Fruit fly (Drosophila melanogaster) whole organism, embryonic: Measurements from ENCODE around the gene BBIP1.

Experiments used
- ATbp ChIP-seq: fragments of 200-800 bp; sonication (Bioruptor generic); optimal IDR thresholded peaks from 2 replicates; lab custom pipeline; 2017; ENCODE audit warnings: missing biosample characterization, mild to moderate bottlenecking, missing genetic modification characterization, missing genetic modification reagents
- Antp ChIP-seq: fragments of 200-800 bp; sonication (Bioruptor generic); optimal IDR thresholded peaks from 3 replicates; lab custom pipeline; 2016; ENCODE audit warnings: missing biosample characterization, missing genetic modification characterization
- Awh ChIP-seq: fragments of 200-800 bp; sonication (Bioruptor generic); IDR thresholded peaks from 2 replicates; pipeline ENCODE4, ENCODE4 v1.3.6; 2022; ENCODE audit warnings: missing biosample characterization, missing genetic modification characterization
- BEAF-32 ChIP-seq: fragments of 200-800 bp; sonication (Bioruptor generic); optimal IDR thresholded peaks from 3 replicates; lab custom pipeline; 2017; ENCODE audit warnings: missing biosample characterization, missing genetic modification characterization, mild to moderate bottlenecking, moderate library complexity, missing genetic modification reagents
- BtbVII ChIP-seq: fragments of 200-800 bp; sonication (Bioruptor generic); optimal IDR thresholded peaks from 3 replicates; lab custom pipeline; 2017; ENCODE audit warnings: missing biosample characterization, mild to moderate bottlenecking, missing genetic modification characterization
- CG10431 ChIP-seq: fragments of 200-800 bp; sonication (Bioruptor generic); optimal IDR thresholded peaks from 3 replicates; lab custom pipeline; 2018; ENCODE audit warnings: missing biosample characterization, mild to moderate bottlenecking, missing genetic modification characterization
- CG11723 ChIP-seq: fragments of 200-800 bp; sonication (Bioruptor generic); optimal IDR thresholded peaks from 2 replicates; lab custom pipeline; 2017; ENCODE audit warnings: missing biosample characterization, mild to moderate bottlenecking, missing genetic modification characterization
- CG12071 ChIP-seq: fragments of 200-800 bp; sonication (Bioruptor generic); optimal IDR thresholded peaks from 3 replicates; lab custom pipeline; 2018; ENCODE audit warnings: missing biosample characterization, mild to moderate bottlenecking, missing genetic modification characterization
- CG12236 ChIP-seq: fragments of 200-800 bp; sonication (Bioruptor generic); optimal IDR thresholded peaks from 2 replicates; lab custom pipeline; 2016; ENCODE audit warnings: missing biosample characterization, missing genetic modification characterization
- CG12769 ChIP-seq: fragments of 200-800 bp; sonication (Bioruptor generic); optimal IDR thresholded peaks from 2 replicates; lab custom pipeline; 2019; ENCODE audit warnings: missing biosample characterization, mild to moderate bottlenecking, missing genetic modification characterization, moderate library complexity
- CG13287 ChIP-seq: fragments of 200-800 bp; sonication (Bioruptor generic); IDR thresholded peaks from 2 replicates; pipeline ENCODE4 v1.3.6; 2022; ENCODE audit warnings: missing biosample characterization, missing genetic modification characterization; ENCODE audit not compliant: partially characterized antibody
- CG13424 ChIP-seq: fragments of 200-800 bp; sonication (Bioruptor generic); optimal IDR thresholded peaks from 2 replicates; lab custom pipeline; 2019; ENCODE audit warnings: missing biosample characterization, mild to moderate bottlenecking, missing genetic modification characterization, moderate library complexity
- CG16813 ChIP-seq: fragments of 200-800 bp; sonication (Bioruptor generic); IDR thresholded peaks from 3 replicates; pipeline ENCODE4 v1.3.6; 2022; ENCODE audit warnings: missing biosample characterization, missing genetic modification characterization; ENCODE audit not compliant: partially characterized antibody
- CG16815 ChIP-seq: fragments of 200-800 bp; sonication (Bioruptor generic); optimal IDR thresholded peaks from 3 replicates; lab custom pipeline; 2017; ENCODE audit warnings: missing biosample characterization, mild to moderate bottlenecking, missing genetic modification characterization
- CG16863 ChIP-seq: fragments of 200-800 bp; sonication (Bioruptor generic); optimal IDR thresholded peaks from 3 replicates; lab custom pipeline; 2016; ENCODE audit warnings: missing biosample characterization, missing genetic modification characterization
- CG2120 ChIP-seq: fragments of 200-800 bp; sonication (Bioruptor generic); optimal IDR thresholded peaks from 3 replicates; lab custom pipeline; 2016; ENCODE audit warnings: missing biosample characterization, missing genetic modification characterization
- CG2202 ChIP-seq: fragments of 200-800 bp; sonication (Bioruptor generic); optimal IDR thresholded peaks from 2 replicates; lab custom pipeline; 2018; ENCODE audit warnings: missing biosample characterization, mild to moderate bottlenecking, missing genetic modification characterization
- CG2712 ChIP-seq: fragments of 200-800 bp; optimal IDR thresholded peaks from 3 replicates; lab custom pipeline; 2019; ENCODE audit warnings: missing biosample characterization, mild to moderate bottlenecking, missing genetic modification characterization, moderate library complexity
- CG31365 ChIP-seq: fragments of 200-800 bp; sonication (Bioruptor generic); optimal IDR thresholded peaks from 2 replicates; lab custom pipeline; 2018; ENCODE audit warnings: missing biosample characterization, mild to moderate bottlenecking, missing genetic modification characterization
- CG33213 ChIP-seq: fragments of 200-800 bp; sonication (Bioruptor generic); optimal IDR thresholded peaks from 3 replicates; lab custom pipeline; 2016; ENCODE audit warnings: missing biosample characterization, missing genetic modification characterization
- CG7271 ChIP-seq: fragments of 200-800 bp; sonication (Bioruptor generic); optimal IDR thresholded peaks from 2 replicates; lab custom pipeline; 2018; ENCODE audit warnings: missing biosample characterization, mild to moderate bottlenecking, missing genetic modification characterization, moderate library complexity
- CG7556 ChIP-seq: fragments of 200-800 bp; sonication (Bioruptor generic); optimal IDR thresholded peaks from 2 replicates; lab custom pipeline; 2017; ENCODE audit warnings: missing biosample characterization, mild to moderate bottlenecking, missing genetic modification characterization
- CG7839 ChIP-seq: fragments of 200-800 bp; sonication (Bioruptor generic); optimal IDR thresholded peaks from 3 replicates; lab custom pipeline; 2018; ENCODE audit warnings: missing biosample characterization, mild to moderate bottlenecking, missing genetic modification characterization, moderate library complexity
- CG7987 ChIP-seq: fragments of 200-800 bp; sonication (Bioruptor generic); optimal IDR thresholded peaks from 2 replicates; lab custom pipeline; 2018; ENCODE audit warnings: missing biosample characterization, mild to moderate bottlenecking, missing genetic modification characterization, moderate library complexity
- D19A ChIP-seq: fragments of 200-800 bp; optimal IDR thresholded peaks from 3 replicates; lab custom pipeline; 2019; ENCODE audit warnings: missing biosample characterization, mild to moderate bottlenecking, missing genetic modification characterization, moderate library complexity
- E2f1 ChIP-seq: fragments of 200-800 bp; sonication (Bioruptor generic); IDR thresholded peaks from 2 replicates; pipeline ENCODE4 v1.3.6; 2022; ENCODE audit warnings: missing biosample characterization, missing genetic modification characterization
- Gug ChIP-seq: fragments of 200-800 bp; sonication (Bioruptor generic); IDR thresholded peaks from 4 replicates; pipeline ENCODE4 v1.3.6; 2022; ENCODE audit warnings: missing biosample characterization, missing genetic modification characterization
- HLH4C ChIP-seq: fragments of 200-800 bp; sonication (Bioruptor generic); IDR thresholded peaks from 3 replicates; pipeline ENCODE4 v1.3.6; 2022; ENCODE audit warnings: missing biosample characterization, missing genetic modification characterization; ENCODE audit not compliant: partially characterized antibody
- Hmr ChIP-seq: fragments of 200-800 bp; sonication (Bioruptor generic); optimal IDR thresholded peaks from 3 replicates; lab custom pipeline; 2017; ENCODE audit warnings: mild to moderate bottlenecking, missing biosample characterization, missing genetic modification reagents, missing genetic modification characterization
- Hsf ChIP-seq: fragments of 200-800 bp; sonication (Bioruptor generic); optimal IDR thresholded peaks from 3 replicates; lab custom pipeline; 2016; ENCODE audit warnings: missing biosample characterization, missing genetic modification characterization
- Lim3 ChIP-seq: fragments of 200-800 bp; sonication (Bioruptor generic); IDR thresholded peaks from 2 replicates; pipeline ENCODE4 v1.3.6; 2022; ENCODE audit warnings: missing biosample characterization, missing genetic modification characterization
- Max ChIP-seq: fragments of 200-800 bp; sonication (Bioruptor generic); optimal IDR thresholded peaks from 2 replicates; lab custom pipeline; 2016; ENCODE audit warnings: missing biosample characterization, mild to moderate bottlenecking, missing genetic modification characterization
- Oli ChIP-seq: fragments of 200-800 bp; sonication (Bioruptor generic); optimal IDR thresholded peaks from 2 replicates; lab custom pipeline; 2018; ENCODE audit warnings: missing biosample characterization, mild to moderate bottlenecking, missing genetic modification characterization, moderate library complexity
- Opbp ChIP-seq: fragments of 200-800 bp; sonication (Bioruptor generic); IDR thresholded peaks from 3 replicates; pipeline ENCODE4 v1.3.6; 2022; ENCODE audit warnings: missing biosample characterization, missing genetic modification characterization; ENCODE audit not compliant: partially characterized antibody
- Rx ChIP-seq: fragments of 200-800 bp; sonication (Bioruptor generic); IDR thresholded peaks from 2 replicates; pipeline ENCODE4 v1.3.6; 2022; ENCODE audit warnings: missing biosample characterization, missing genetic modification characterization
- Sox102F ChIP-seq: fragments of 200-800 bp; sonication (Bioruptor generic); optimal IDR thresholded peaks from 2 replicates; lab custom pipeline; 2018; ENCODE audit warnings: missing biosample characterization, mild to moderate bottlenecking, missing genetic modification characterization, moderate library complexity
- ap ChIP-seq: fragments of 200-800 bp; sonication (Bioruptor generic); IDR thresholded peaks from 2 replicates; pipeline ENCODE4 v1.3.6; 2022; ENCODE audit warnings: missing biosample characterization, missing genetic modification characterization
- ase ChIP-seq: fragments of 200-800 bp; sonication (Bioruptor generic); IDR thresholded peaks from 3 replicates; pipeline ENCODE4 v1.3.6; 2022; ENCODE audit warnings: missing biosample characterization, missing genetic modification characterization
- ash1 ChIP-seq: fragments of 200-800 bp; sonication (Bioruptor generic); optimal IDR thresholded peaks from 2 replicates; lab custom pipeline; 2018; ENCODE audit warnings: missing biosample characterization, mild to moderate bottlenecking, missing genetic modification characterization
- chm ChIP-seq: fragments of 200-800 bp; sonication (Bioruptor generic); IDR thresholded peaks from 2 replicates; pipeline ENCODE4 v1.3.6; 2022; ENCODE audit warnings: missing biosample characterization, missing genetic modification characterization
- crol ChIP-seq: fragments of 200-800 bp; sonication (Bioruptor generic); IDR thresholded peaks from 2 replicates; pipeline ENCODE4 v1.3.6; 2022; ENCODE audit warnings: missing biosample characterization, missing genetic modification characterization
- dimm ChIP-seq: fragments of 200-800 bp; sonication (Bioruptor generic); IDR thresholded peaks from 2 replicates; pipeline ENCODE4 v1.3.6; 2022; ENCODE audit warnings: missing biosample characterization, missing genetic modification characterization
- fd3F ChIP-seq: fragments of 200-800 bp; sonication (Bioruptor generic); optimal IDR thresholded peaks from 2 replicates; lab custom pipeline; 2018; ENCODE audit warnings: missing biosample characterization, mild to moderate bottlenecking, missing genetic modification characterization, moderate library complexity
- ham ChIP-seq: fragments of 200-800 bp; sonication (Bioruptor generic); IDR thresholded peaks from 2 replicates; pipeline ENCODE4 v1.3.6; 2022; ENCODE audit warnings: missing biosample characterization, missing genetic modification characterization
- mam ChIP-seq: fragments of 200-800 bp; sonication (Bioruptor generic); optimal IDR thresholded peaks from 3 replicates; lab custom pipeline; 2016; ENCODE audit warnings: missing biosample characterization, missing genetic modification characterization
- otp ChIP-seq: fragments of 200-800 bp; sonication (Bioruptor generic); IDR thresholded peaks from 3 replicates; pipeline ENCODE4, ENCODE4 v1.3.6; 2022; ENCODE audit warnings: missing biosample characterization, missing genetic modification characterization
- row ChIP-seq: fragments of 200-800 bp; sonication (Bioruptor generic); IDR thresholded peaks from 3 replicates; pipeline ENCODE4 v1.3.6; 2022; ENCODE audit warnings: missing biosample characterization, missing genetic modification characterization
- run ChIP-seq: fragments of 200-800 bp; sonication (Bioruptor generic); optimal IDR thresholded peaks from 3 replicates; lab custom pipeline; 2018; ENCODE audit warnings: missing biosample characterization, mild to moderate bottlenecking, missing genetic modification characterization
- sim ChIP-seq: fragments of 200-800 bp; sonication (Bioruptor generic); IDR thresholded peaks from 2 replicates; pipeline ENCODE4 v1.3.6; 2022; ENCODE audit warnings: missing biosample characterization, missing genetic modification characterization
- twi ChIP-seq: fragments of 200-800 bp; optimal IDR thresholded peaks from 2 replicates; lab custom pipeline; 2019; ENCODE audit warnings: missing biosample characterization, mild to moderate bottlenecking, missing genetic modification characterization, moderate library complexity
- vnd ChIP-seq: fragments of 200-800 bp; sonication (Bioruptor generic); IDR thresholded peaks from 3 replicates; pipeline ENCODE4 v1.3.6; 2022; ENCODE audit warnings: missing biosample characterization, missing genetic modification characterization; ENCODE audit not compliant: partially characterized antibody

BBIP1 gene

DNA sequence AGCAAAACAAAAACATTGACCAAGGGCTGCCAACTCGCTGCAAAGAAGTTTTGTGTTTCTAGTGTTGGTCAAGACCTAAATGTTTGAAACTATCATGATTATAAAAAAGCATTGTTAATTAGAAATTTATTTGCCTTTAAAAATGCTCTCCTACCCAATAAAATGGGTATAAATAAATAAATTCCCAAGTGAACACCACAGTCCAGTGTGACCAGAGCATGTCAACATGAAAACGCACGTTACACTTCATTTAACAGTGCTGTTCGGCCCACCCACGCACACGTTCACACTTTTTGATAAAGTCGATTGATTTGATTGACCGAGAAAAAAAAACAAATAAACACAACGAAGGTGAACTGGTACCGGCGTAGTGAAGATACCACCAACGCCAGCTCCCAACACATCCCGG is at the start of gene BBIP1, which contains the start of the genes CG9356 and CG8135 (continued):
- TF ChIP-seq otp (GFP tag; lab: Robert Waterston, UW) (peak; percentile 57; the same call in 1 of the 3 replicates), HLH4C (no peak), Hsf (GFP tag; lab: Kevin White, UChicago) (peak; percentile 88), CG7839 (tag; lab: Kevin White, UChicago) (no peak), ase (GFP tag; lab: Robert Waterston, UW) (no peak), twi (tag; lab: Kevin White, UChicago) (peak; percentile 36), Max (GFP tag; lab: Kevin White, UChicago) (peak; percentile 70), Rx (GFP tag; lab: Robert Waterston, UW) (peak; percentile 71), ash1 (GFP tag; lab: Kevin White, UChicago) (no peak), CG16863 (GFP tag; lab: Kevin White, UChicago) (peak; percentile 76), CG12769 (tag; lab: Kevin White, UChicago) (no peak), Awh (GFP tag; lab: Robert Waterston, UW) (no peak), Gug (GFP tag; lab: Robert Waterston, UW) (peak; percentile 35; the same call in 2 of the 4 replicates), CG31365 (no peak), Oli (no peak), CG12071 (no peak), CG10431 (GFP tag; lab: Kevin White, UChicago) (no peak), mam (GFP tag; lab: Kevin White, UChicago) (peak; percentile 86), ap (no peak), BtbVII (GFP tag; lab: Kevin White, UChicago) (peak; percentile 2), row (GFP tag; lab: Robert Waterston, UW) (peak; percentile 67), CG13287 (GFP tag; lab: Robert Waterston, UW) (peak; percentile 71), Hmr (GFP tag; lab: Kevin White, UChicago) (peak; percentile 77), vnd (GFP tag; lab: Robert Waterston, UW) (no peak), CG2120 (GFP tag; lab: Kevin White, UChicago) (peak; percentile 88), ham (GFP tag; lab: Robert Waterston, UW) (no peak), CG2202 (tag; lab: Kevin White, UChicago) (peak; percentile 41), CG7556 (GFP tag; lab: Kevin White, UChicago) (peak; percentile 66), CG11723 (no peak), sim (GFP tag; lab: Robert Waterston, UW) (no peak), Sox102F (GFP tag; lab: Kevin White, UChicago) (no peak), CG16813 (GFP tag; lab: Robert Waterston, UW) (peak; percentile 32; the same call in 1 of the 3 replicates), CG2712 (tag; lab: Kevin White, UChicago) (peak; percentile 79), CG13424 (tag; lab: Kevin White, UChicago) (peak; percentile 71), ATbp (GFP tag; lab: Kevin White, UChicago) (no peak), run (tag; lab: Kevin White, UChicago) (no peak), CG33213 (GFP tag; lab: Kevin White, UChicago) (peak; percentile 94), BEAF-32 (GFP tag; lab: Kevin White, UChicago) (peak; percentile 54), CG7987 (GFP tag; lab: Kevin White, UChicago) (peak; percentile 23), chm (GFP tag; lab: Robert Waterston, UW) (no peak), fd3F (peak; percentile 29), Opbp (GFP tag; lab: Robert Waterston, UW) (peak; percentile 62), E2f1 (GFP tag; lab: Robert Waterston, UW) (peak; percentile 66), Antp (peak; percentile 73), CG12236 (peak; percentile 40), dimm (GFP tag; lab: Robert Waterston, UW) (no peak), CG16815 (GFP tag; lab: Kevin White, UChicago) (peak; percentile 21), CG7271 (peak; percentile 76), Lim3 (GFP tag; lab: Robert Waterston, UW) (no peak), D19A (no peak), crol (GFP tag; lab: Robert Waterston, UW) (no peak)
